Worm (Caenorhabditis elegans) whole organism, L4/young adult: ENCODE data around the gene C53A5.16.

ENCODE experiments used
- W03F9.2 ChIP-seq: fragments of 150-350 bp; optimal IDR thresholded peaks from 2 replicates; lab custom pipeline; 2014; ENCODE audit warnings: missing biosample characterization, missing genetic modification characterization
- dao-5 ChIP-seq: sonication (generic microtip); optimal IDR thresholded peaks from 2 replicates; lab custom pipeline; 2016; ENCODE audit warnings: missing genotype, missing genetic modification characterization, moderate library complexity, missing compliant biosample characterization
- him-1 ChIP-seq: sonication (generic microtip); optimal IDR thresholded peaks from 2 replicates; lab custom pipeline; 2016; ENCODE audit warnings: missing genotype, missing genetic modification reagents, missing genetic modification characterization, missing compliant biosample characterization

DNA sequence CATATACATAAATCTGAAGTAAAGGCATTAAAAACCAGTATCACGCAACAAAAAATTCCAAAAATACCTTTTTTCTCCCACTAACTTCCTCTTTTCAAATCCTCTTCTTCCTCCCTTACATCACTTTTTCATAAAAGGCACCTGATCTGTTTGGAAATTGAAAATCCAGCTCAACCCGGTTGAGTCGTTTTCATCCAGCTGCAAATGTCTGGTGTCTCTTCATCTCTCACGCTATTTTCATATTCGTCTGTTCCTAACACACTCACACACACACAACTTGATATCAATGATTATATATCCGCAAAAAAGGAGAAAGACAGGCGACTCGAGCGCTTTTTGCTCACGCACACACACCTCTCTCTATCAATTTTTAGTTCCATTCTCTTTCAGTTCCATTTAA is 10.0 kb upstream of the C53A5.16 start:
- TF ChIP-seq him-1 (tag; lab: Kevin White, UChicago) (no peak), dao-5 (tag; lab: Kevin White, UChicago) (no peak), W03F9.2 (tag; lab: Kevin White, UChicago) (no peak)
